Worm (Caenorhabditis elegans): ENCODE measurements around the gene ZC190.6.
A peak's percentile ranks its signal among the peaks of the same experiment; 100 is the strongest.
"Not testable (repeated sequence)": the region's sequence is repeated elsewhere in the genome, so short reads cannot be mapped to it uniquely, and the experiment has no call there.

The ZC190.6 gene

DNA sequence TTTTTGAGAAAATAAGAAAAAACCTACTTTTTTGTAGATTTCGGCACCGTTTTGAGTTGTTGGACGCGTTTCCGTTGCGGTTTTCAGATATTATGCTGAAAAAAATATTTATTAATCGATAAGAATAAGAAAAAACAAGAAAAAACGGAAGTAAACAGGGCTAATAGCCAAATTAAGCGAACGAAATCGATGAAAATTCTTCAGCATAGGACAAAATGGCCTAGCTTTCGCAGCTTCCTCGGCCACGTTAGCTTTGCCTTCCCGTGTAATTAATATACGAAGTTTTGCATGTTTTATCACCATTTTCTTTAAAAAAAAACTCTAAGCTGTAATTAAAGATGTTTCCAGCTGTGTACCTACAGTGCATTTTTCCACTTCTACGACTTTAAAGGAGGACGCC, 19.1 kb upstream of the ZC190.6 start, which contains the start of gene ZC190.10:
ZC190.10 (minus strand) TSS at position 101 of the 400 bp plus-strand sequence.
- TF ChIP-seq sptf-1 (tag; optimal IDR thresholded peaks at IDR 0.05); egl-13 (tag; optimal IDR thresholded peaks at IDR 0.05); ceh-88 (GFP tag; IDR thresholded peaks at IDR 0.05): not testable (repeated sequence)

DNA sequence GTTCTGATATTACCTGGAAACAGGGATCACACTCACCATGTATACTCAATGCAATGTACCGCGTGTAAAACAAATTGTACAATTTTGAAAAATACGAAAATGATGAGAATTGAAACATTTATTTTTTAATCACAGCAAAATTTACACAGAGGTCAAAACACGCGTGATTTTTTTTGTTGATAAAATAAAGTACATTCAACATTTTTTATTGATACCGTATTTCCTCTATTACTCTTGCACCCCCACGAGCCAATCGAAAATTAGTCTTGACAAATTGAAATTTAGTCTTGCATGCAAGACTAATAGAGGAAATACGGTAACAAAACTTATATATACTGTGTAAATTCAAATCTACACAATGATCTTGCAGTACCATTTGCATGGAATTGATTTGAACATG, 10.6 kb upstream of the ZC190.6 start, which contains the start of gene ZC190.8:
ZC190.8 (minus strand) TSS at position 101 of the 400 bp plus-strand sequence.
- TF ChIP-seq nhr-11 (tag; optimal IDR thresholded peaks at IDR 0.05) (no peak), F16B12.6 (tag; optimal IDR thresholded peaks at IDR 0.05) (no peak), aly-2 (tag; optimal IDR thresholded peaks at IDR 0.05) (no peak), mab-9 (GFP tag; IDR thresholded peaks at IDR 0.05) (no peak), ztf-4 (tag; optimal IDR thresholded peaks at IDR 0.05) (no peak)

DNA sequence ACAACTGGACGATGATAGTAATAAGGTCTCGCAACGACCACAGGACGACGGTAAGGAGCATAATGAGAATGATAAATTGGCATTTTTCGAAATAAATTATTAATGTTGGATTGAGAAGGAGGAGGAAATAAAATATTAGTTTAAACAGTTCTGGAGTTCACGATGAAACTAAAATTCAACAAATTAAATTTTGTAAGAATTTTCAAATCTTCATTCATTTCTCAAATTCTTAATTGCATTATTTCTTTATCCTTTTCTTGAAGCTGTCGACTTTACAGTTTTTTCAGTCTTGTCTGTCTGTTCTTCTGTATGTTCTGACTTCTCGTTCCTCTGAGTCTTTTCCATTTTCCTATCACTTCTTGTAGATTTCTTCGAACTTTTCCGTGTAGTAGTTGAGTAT, 9.7 kb upstream of the ZC190.6 start, which contains the start of gene ZC190.7:
ZC190.7 (minus strand) TSS at position 101 of the 400 bp plus-strand sequence.
- no peak for TF ChIP-seq ztf-11 (tag; optimal IDR thresholded peaks at IDR 0.05)
- no peak for TF ChIP-seq aly-2 (tag; optimal IDR thresholded peaks at IDR 0.05)
- TF ChIP-seq pag-3 (tag; optimal IDR thresholded peaks at IDR 0.05; ENCODE audit: borderline replicate concordance, insufficient read depth), result no peak
- TF ChIP-seq unc-130 (tag; optimal IDR thresholded peaks at IDR 0.05), result no peak
- no peak for TF ChIP-seq sox-4 (tag; optimal IDR thresholded peaks at IDR 0.05)
- TF ChIP-seq alr-1 (tag; optimal IDR thresholded peaks at IDR 0.05; ENCODE audit: borderline replicate concordance), result no peak
- no peak for TF ChIP-seq egl-13 (tag; optimal IDR thresholded peaks at IDR 0.05)
- no peak for TF ChIP-seq fkh-10 (GFP tag; optimal IDR thresholded peaks at IDR 0.05)

DNA sequence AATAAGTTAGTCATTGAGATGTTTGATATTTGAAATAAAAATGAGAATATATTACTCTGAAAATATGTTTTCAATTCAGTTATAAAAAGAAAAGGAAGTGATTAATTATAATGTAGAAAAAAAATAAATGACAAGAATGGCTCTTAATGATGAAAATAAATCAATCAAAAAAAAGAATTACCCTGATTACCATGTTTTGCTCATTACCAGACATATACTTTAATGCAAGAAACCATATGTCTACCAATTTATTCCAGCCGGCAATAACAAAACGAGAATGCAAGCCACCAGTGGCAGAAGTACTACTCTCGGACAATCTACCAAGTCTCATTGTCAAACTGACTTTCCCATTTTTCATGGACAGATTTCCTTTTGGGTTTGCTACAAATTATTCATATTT, 6.7 kb upstream of the ZC190.6 start:
- TF ChIP-seq snpc-4 (tag; optimal IDR thresholded peaks at IDR 0.05) (no peak), pag-3 (tag; optimal IDR thresholded peaks at IDR 0.05; ENCODE audit: borderline replicate concordance, insufficient read depth) (no peak), ztf-11 (tag; optimal IDR thresholded peaks at IDR 0.05) (no peak), elt-2 (tag; optimal IDR thresholded peaks at IDR 0.05) (no peak), dsc-1 (tag; optimal IDR thresholded peaks at IDR 0.05) (peak; percentile 76), fkh-4 (tag; optimal IDR thresholded peaks at IDR 0.05; ENCODE audit: borderline replicate concordance) (peak; percentile 67)

DNA sequence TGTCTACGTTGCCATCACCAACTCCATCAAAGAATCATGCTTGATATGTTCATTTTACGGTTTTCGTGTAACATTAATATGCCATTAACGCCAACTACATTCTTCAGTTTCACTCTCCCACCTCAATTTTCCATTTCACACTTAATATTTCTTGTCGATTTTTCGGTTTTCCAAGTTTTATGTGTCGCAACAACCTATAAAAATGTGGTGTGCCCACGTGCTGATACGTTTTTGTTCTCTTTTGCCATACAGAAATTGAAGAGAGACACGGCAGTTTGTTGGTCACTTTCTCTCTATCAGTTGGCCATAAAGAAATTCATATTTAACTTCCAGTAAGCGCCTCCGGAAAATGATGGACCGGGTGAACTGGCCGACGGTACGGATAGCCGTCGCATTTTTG, 5.6 kb upstream of the ZC190.6 start, which contains the start of gene cln-3.3:
cln-3.3 (plus strand) TSS at position 334 of the 400 bp plus-strand sequence.
- peak in 1 of 2 experiments; percentile 25 for TF ChIP-seq lin-35 (GFP tag; optimal IDR thresholded peaks at IDR 0.05)
- peak in 1 of 2 experiments; percentile 28 for TF ChIP-seq mdl-1 (tag; optimal IDR thresholded peaks at IDR 0.05)
- TF ChIP-seq fkh-4 (tag; optimal IDR thresholded peaks at IDR 0.05; ENCODE audit: borderline replicate concordance), result no peak
- TF ChIP-seq efl-1 (optimal IDR thresholded peaks at IDR 0.05), result no peak
- TF ChIP-seq efl-1 (GFP tag; optimal IDR thresholded peaks at IDR 0.05 in 1 of 2), result peak in 1 of 2 experiments; percentile 81
- peak; percentile 61 for TF ChIP-seq elt-2 (tag; optimal IDR thresholded peaks at IDR 0.05)

DNA sequence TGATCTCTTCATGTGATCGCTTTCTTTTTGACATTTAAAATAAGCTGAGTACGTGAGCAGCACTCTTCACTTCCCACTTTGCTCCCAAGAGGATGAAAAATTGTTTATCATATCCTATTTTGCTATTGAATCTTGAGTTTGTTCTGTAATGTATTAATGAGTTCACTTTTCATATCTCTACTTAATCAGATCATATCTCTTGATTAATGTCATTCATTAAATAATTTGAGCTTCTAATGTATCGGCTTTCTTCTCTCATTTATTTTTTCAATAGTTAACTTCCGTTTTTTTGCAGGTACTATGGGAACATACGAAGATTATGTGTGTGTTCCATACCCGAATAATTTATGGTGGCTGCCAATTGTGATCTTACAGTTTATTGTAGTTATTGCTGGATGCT, 4.0 kb upstream of the ZC190.6 start, which contains the start of gene ZC190.2:
ZC190.2 (plus strand) TSS at position 301 of the 400 bp plus-strand sequence.
- peak; percentile 16 for TF ChIP-seq nhr-71 (tag; optimal IDR thresholded peaks at IDR 0.05)
- TF ChIP-seq ceh-8 (GFP tag; optimal IDR thresholded peaks at IDR 0.05), result peak; percentile 90
- no peak for TF ChIP-seq nhr-12 (tag; optimal IDR thresholded peaks at IDR 0.05)

DNA sequence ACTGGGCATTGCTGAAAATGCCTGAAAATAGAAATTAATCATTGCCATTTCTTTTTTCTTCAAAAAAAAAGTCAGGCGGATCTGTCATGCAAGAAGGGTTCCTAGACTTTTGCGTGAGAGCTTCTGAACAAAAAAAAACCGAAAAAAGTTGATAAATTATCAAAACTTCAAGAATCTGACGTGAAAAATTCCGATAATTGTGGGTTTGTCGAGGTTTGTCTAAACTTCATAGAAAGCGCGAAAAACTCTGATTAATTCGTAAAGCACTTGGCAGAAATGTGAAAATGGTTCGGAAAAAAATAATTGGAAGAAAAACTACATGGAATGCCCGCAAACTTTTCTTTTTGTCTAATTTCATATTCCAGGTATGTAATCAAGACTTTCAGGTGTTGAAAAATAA, 3.6 kb downstream of the ZC190.6 start, which contains the start of gene ZC190.5:
ZC190.5 (minus strand) TSS at position 101 of the 400 bp plus-strand sequence.
- TF ChIP-seq fkh-8 (tag; optimal IDR thresholded peaks at IDR 0.05), result peak; percentile 18
- no peak for TF ChIP-seq nhr-19 (GFP tag; conservative IDR thresholded peaks at IDR 0.05)
- TF ChIP-seq ceh-63 (GFP tag; optimal IDR thresholded peaks at IDR 0.05), result no peak
- TF ChIP-seq ets-5 (GFP tag; IDR thresholded peaks at IDR 0.05), result no peak
- TF ChIP-seq nhr-85 (tag), result no peak
- no peak for TF ChIP-seq fos-1 (tag; optimal IDR thresholded peaks at IDR 0.05)
- TF ChIP-seq F16B12.6 (tag; optimal IDR thresholded peaks at IDR 0.05), result no peak
- no peak for TF ChIP-seq zip-4 (GFP tag; optimal IDR thresholded peaks at IDR 0.05)
- TF ChIP-seq C04F5.9 (tag; optimal IDR thresholded peaks at IDR 0.05), result no peak
- no peak for TF ChIP-seq zag-1 (tag; optimal IDR thresholded peaks at IDR 0.05)
- TF ChIP-seq elt-2 (tag; optimal IDR thresholded peaks at IDR 0.05), result no peak
- TF ChIP-seq hlh-4 (tag; optimal IDR thresholded peaks at IDR 0.05), result no peak
- TF ChIP-seq irx-1 (tag; optimal IDR thresholded peaks at IDR 0.05), result no peak
- TF ChIP-seq fkh-4 (tag; optimal IDR thresholded peaks at IDR 0.05; ENCODE audit: borderline replicate concordance), result no peak
- TF ChIP-seq pax-3 (tag; optimal IDR thresholded peaks at IDR 0.05), result peak; percentile 15
- TF ChIP-seq lin-13 (GFP tag; optimal IDR thresholded peaks at IDR 0.05), result no peak
- TF ChIP-seq unc-86 (tag; optimal IDR thresholded peaks at IDR 0.05), result no peak
- TF ChIP-seq efl-1 (optimal IDR thresholded peaks at IDR 0.05), result no peak
- peak in 1 of 2 experiments; percentile 79 for TF ChIP-seq efl-1 (GFP tag; optimal IDR thresholded peaks at IDR 0.05 in 1 of 2)
